Fruit fly (Drosophila melanogaster): ENCODE data around the gene CG5001.
A peak's percentile ranks its signal among the peaks of the same experiment; 100 is the strongest.

Gene CG5001

dm6 chr2L:1213587-1213986 is 28.0 kb downstream of the CG5001 start (continued):
- TF ChIP-seq CG10979 (tag; optimal IDR thresholded peaks at IDR 0.05): peak; percentile 26
- TF ChIP-seq CG11247 (GFP tag; IDR thresholded peaks at IDR 0.05): no peak
- TF ChIP-seq lab (GFP tag; optimal IDR thresholded peaks at IDR 0.05): peak; percentile 2
- no peak for TF ChIP-seq fd3F (GFP tag; optimal IDR thresholded peaks at IDR 0.05)
- TF ChIP-seq GATAe (GFP tag; conservative IDR thresholded peaks at IDR 0.05): no peak
- peak; percentile 47 for TF ChIP-seq sens (GFP tag)
- no peak for TF ChIP-seq prd (optimal IDR thresholded peaks at IDR 0.05)
- TF ChIP-seq prd (GFP tag; IDR thresholded peaks at IDR 0.05): 0 out of 3 replicates have a peak, but pooled peaks have one; percentile 38
- no peak for TF ChIP-seq CG7963 (GFP tag; IDR thresholded peaks at IDR 0.05; ENCODE audit: partially characterized antibody)
- TF ChIP-seq CG6689 (GFP tag; IDR thresholded peaks at IDR 0.05): peak; percentile 28; the same call in 1 of the 2 replicates
- TF ChIP-seq hkb (optimal IDR thresholded peaks at IDR 0.05): no peak
- peak; percentile 15; the same call in 1 of the 2 replicates for TF ChIP-seq hkb (GFP tag; IDR thresholded peaks at IDR 0.05)
- TF ChIP-seq CG11723 (GFP tag; optimal IDR thresholded peaks at IDR 0.05): no peak
- 0 out of 3 replicates have a peak, but pooled peaks have one; percentile 12 for TF ChIP-seq C15 (GFP tag; IDR thresholded peaks at IDR 0.05)
- peak; percentile 5 for TF ChIP-seq Asciz (GFP tag; optimal IDR thresholded peaks at IDR 0.05)
- peak; percentile 6 for TF ChIP-seq Atf-2 (GFP tag; optimal IDR thresholded peaks at IDR 0.05)
- no peak for TF ChIP-seq CG8089 (GFP tag; optimal IDR thresholded peaks at IDR 0.05)
- TF ChIP-seq mam (GFP tag; optimal IDR thresholded peaks at IDR 0.05): no peak
- peak in 1 of 2 experiments; percentile 56 for TF ChIP-seq eve (GFP tag; optimal IDR thresholded peaks at IDR 0.05)
- no peak for TF ChIP-seq gsb (GFP tag; IDR thresholded peaks at IDR 0.05)
- TF ChIP-seq phol (tag; optimal IDR thresholded peaks at IDR 0.05): peak; percentile 27
- TF ChIP-seq fd64A (GFP tag; optimal IDR thresholded peaks at IDR 0.05): no peak
- TF ChIP-seq gem (tag; optimal IDR thresholded peaks at IDR 0.05): peak; percentile 48
- TF ChIP-seq ATbp (GFP tag; optimal IDR thresholded peaks at IDR 0.05): peak; percentile 44
- TF ChIP-seq PHDP (tag; optimal IDR thresholded peaks at IDR 0.05): peak; percentile 19
- TF ChIP-seq Deaf1 (tag; optimal IDR thresholded peaks at IDR 0.05): no peak
- peak; percentile 15 for TF ChIP-seq Nf-YC (tag; optimal IDR thresholded peaks at IDR 0.05)
- TF ChIP-seq Ets65A (GFP tag): peak; percentile 84
- peak; percentile 16 for TF ChIP-seq grau (tag; optimal IDR thresholded peaks at IDR 0.05)
- TF ChIP-seq CG15514 (GFP tag; optimal IDR thresholded peaks at IDR 0.05): no peak
- TF ChIP-seq Hr3 (GFP tag; optimal IDR thresholded peaks at IDR 0.05): peak; percentile 5
- no peak for TF ChIP-seq CkIIα-i1 (GFP tag; IDR thresholded peaks at IDR 0.05)
- TF ChIP-seq CG10654 (GFP tag; optimal IDR thresholded peaks at IDR 0.05): no peak
- no peak for TF ChIP-seq jigr1 (GFP tag; IDR thresholded peaks at IDR 0.05)
- TF ChIP-seq tin (GFP tag; optimal IDR thresholded peaks at IDR 0.05): no peak
- TF ChIP-seq knrl (GFP tag; IDR thresholded peaks at IDR 0.05; ENCODE audit: partially characterized antibody): no peak
- TF ChIP-seq esg (GFP tag; conservative IDR thresholded peaks at IDR 0.05): 0 out of 2 replicates have a peak, but pooled peaks have one; percentile 23
- peak; percentile 30 for TF ChIP-seq CG7839 (tag; optimal IDR thresholded peaks at IDR 0.05)
- TF ChIP-seq CG42726 (GFP tag; IDR thresholded peaks at IDR 0.05; ENCODE audit: partially characterized antibody): no peak
- 0 out of 3 replicates have a peak, but pooled peaks have one; percentile 45 for TF ChIP-seq ci (GFP tag; IDR thresholded peaks at IDR 0.05)
- peak; percentile 43 for TF ChIP-seq CG1603 (tag; optimal IDR thresholded peaks at IDR 0.05)
- TF ChIP-seq CG8388 (GFP tag; optimal IDR thresholded peaks at IDR 0.05): peak; percentile 7
- peak; percentile 33 for TF ChIP-seq CG18599 (GFP tag; optimal IDR thresholded peaks at IDR 0.05)
- TF ChIP-seq Antp (GFP tag; optimal IDR thresholded peaks at IDR 0.05): peak; percentile 24
- TF ChIP-seq pros (GFP tag; optimal IDR thresholded peaks at IDR 0.05): no peak
- peak; percentile 52 for TF ChIP-seq Sox102F (GFP tag; optimal IDR thresholded peaks at IDR 0.05)
- no peak for TF ChIP-seq CG10431 (GFP tag; optimal IDR thresholded peaks at IDR 0.05)
- TF ChIP-seq ewg (GFP tag; optimal IDR thresholded peaks at IDR 0.05): no peak
- no peak for TF ChIP-seq CG13775 (GFP tag; optimal IDR thresholded peaks at IDR 0.05)
- TF ChIP-seq Stat92E (GFP tag; optimal IDR thresholded peaks at IDR 0.05): no peak

All from whole organism, embryonic.